Worm (Caenorhabditis elegans) whole organism, L2 larva: ENCODE results near the gene T28A11.3.
A peak's percentile ranks its signal among the peaks of the same experiment; 100 is the strongest.

Experiments used
- C34F6.9 ChIP-seq: fragments of 150-350 bp; optimal IDR thresholded peaks from 2 replicates; lab custom pipeline; 2014; ENCODE audit warnings: missing biosample characterization, missing genetic modification characterization
- F13H6.1 ChIP-seq: sonication (generic microtip); optimal IDR thresholded peaks from 2 replicates; lab custom pipeline; 2016; ENCODE audit warnings: missing genetic modification characterization, missing compliant biosample characterization
- R02D3.7 ChIP-seq: fragments of 150-350 bp; optimal IDR thresholded peaks from 2 replicates; lab custom pipeline; 2014; ENCODE audit warnings: missing biosample characterization, missing genetic modification characterization
- Y55F3AM.14 ChIP-seq: fragments of 200-800 bp; sonication (Bioruptor generic); optimal IDR thresholded peaks from 2 replicates; lab custom pipeline; 2018; ENCODE audit warnings: mild to moderate bottlenecking, missing genetic modification characterization, missing compliant biosample characterization
- alr-1 ChIP-seq: fragments of 150-350 bp; optimal IDR thresholded peaks from 2 replicates; lab custom pipeline; 2014; ENCODE audit warnings: missing biosample characterization, missing genetic modification characterization
- aly-2 ChIP-seq: fragments of 150-350 bp; optimal IDR thresholded peaks from 2 replicates; lab custom pipeline; 2014; ENCODE audit warnings: missing biosample characterization, missing genetic modification characterization
- crh-2 ChIP-seq: sonication (generic microtip); optimal IDR thresholded peaks from 2 replicates; lab custom pipeline; 2017; ENCODE audit warnings: missing biosample characterization, missing genetic modification characterization
- dmd-4 ChIP-seq: sonication (generic microtip); optimal IDR thresholded peaks from 2 replicates; lab custom pipeline; 2017; ENCODE audit warnings: missing biosample characterization, missing genetic modification characterization
- elt-1 ChIP-seq: fragments of 150-350 bp; optimal IDR thresholded peaks from 2 replicates; lab custom pipeline; 2014; ENCODE audit warnings: missing biosample characterization, missing genetic modification characterization
- gmeb-1 ChIP-seq: fragments of 150-350 bp; optimal IDR thresholded peaks from 2 replicates; lab custom pipeline; 2014; ENCODE audit warnings: missing biosample characterization, missing genetic modification characterization
- lin-11 ChIP-seq: fragments of 150-350 bp; sonication (generic microtip); optimal IDR thresholded peaks from 2 replicates; lab custom pipeline; 2014; ENCODE audit warnings: missing biosample characterization, missing genetic modification characterization, inconsistent platforms, mixed read lengths
- lin-13 ChIP-seq: fragments of 150-350 bp; optimal IDR thresholded peaks from 2 replicates; lab custom pipeline; 2014; ENCODE audit warnings: missing biosample characterization, missing genetic modification reagents, missing genetic modification characterization
- lin-39 ChIP-seq: fragments of 150-350 bp; optimal IDR thresholded peaks from 2 replicates; lab custom pipeline; 2014; ENCODE audit warnings: missing biosample characterization, missing genetic modification reagents, missing genetic modification characterization
- lsy-2 ChIP-seq, 2 experiments: fragments of 150-350 bp in 1 of 2; sonication (generic microtip) in 1 of 2; optimal IDR thresholded peaks; 2 replicates each; lab custom pipeline; 2014 to 2017; ENCODE audit warnings: missing biosample characterization in 2 of 2, missing genetic modification characterization in 2 of 2
- mab-5 ChIP-seq: fragments of 150-350 bp; optimal IDR thresholded peaks from 2 replicates; lab custom pipeline; 2014; ENCODE audit warnings: missing biosample characterization, missing genetic modification characterization
- mbf-1 ChIP-seq: sonication (generic microtip); optimal IDR thresholded peaks from 2 replicates; lab custom pipeline; 2017; ENCODE audit warnings: missing biosample characterization, missing genetic modification characterization
- nhr-10 ChIP-seq: sonication (generic microtip); optimal IDR thresholded peaks from 2 replicates; lab custom pipeline; 2017; ENCODE audit warnings: missing biosample characterization, missing genetic modification characterization
- nhr-11 ChIP-seq: fragments of 150-350 bp; optimal IDR thresholded peaks from 2 replicates; lab custom pipeline; 2014; ENCODE audit warnings: missing biosample characterization, missing genetic modification characterization
- nhr-12 ChIP-seq: fragments of 150-350 bp; optimal IDR thresholded peaks from 2 replicates; lab custom pipeline; 2014; ENCODE audit warnings: missing biosample characterization, missing genetic modification characterization
- nhr-21 ChIP-seq: fragments of 150-350 bp; optimal IDR thresholded peaks from 2 replicates; lab custom pipeline; 2014; ENCODE audit warnings: missing biosample characterization, missing genetic modification characterization
- nhr-23 ChIP-seq: fragments of 150-350 bp; optimal IDR thresholded peaks from 2 replicates; lab custom pipeline; 2014; ENCODE audit warnings: missing biosample characterization, missing genetic modification reagents, missing genetic modification characterization
- nhr-237 ChIP-seq: fragments of 150-350 bp; optimal IDR thresholded peaks from 2 replicates; lab custom pipeline; 2014; ENCODE audit warnings: missing biosample characterization, missing genetic modification characterization
- nhr-25 ChIP-seq: fragments of 150-350 bp; sonication (generic microtip); optimal IDR thresholded peaks from 3 replicates; lab custom pipeline; 2014; ENCODE audit warnings: missing biosample characterization, missing genetic modification characterization
- nhr-6 ChIP-seq: fragments of 150-350 bp; optimal IDR thresholded peaks from 2 replicates; lab custom pipeline; 2014; ENCODE audit warnings: missing biosample characterization, missing genetic modification characterization
- peb-1 ChIP-seq: fragments of 150-350 bp; optimal IDR thresholded peaks from 2 replicates; lab custom pipeline; 2014; ENCODE audit warnings: missing biosample characterization, missing genetic modification characterization
- sem-4 ChIP-seq: fragments of 150-350 bp; optimal IDR thresholded peaks from 2 replicates; lab custom pipeline; 2014; ENCODE audit warnings: missing biosample characterization, missing genetic modification reagents, missing genetic modification characterization
- sma-3 ChIP-seq: sonication (generic microtip); optimal IDR thresholded peaks from 2 replicates; lab custom pipeline; 2016; ENCODE audit warnings: missing genetic modification reagents, missing genetic modification characterization, missing compliant biosample characterization
- sma-9 ChIP-seq, 2 experiments: fragments of 150-350 bp in 1 of 2; sonication (generic microtip) in 1 of 2; optimal IDR thresholded peaks; 2 replicates each; lab custom pipeline; 2014 to 2016; ENCODE audit warnings: missing genetic modification characterization in 2 of 2, mild to moderate bottlenecking in 1 of 2, missing biosample characterization in 1 of 2, missing compliant biosample characterization in 1 of 2, missing genetic modification reagents in 1 of 2, moderate library complexity in 1 of 2
- snpc-4 ChIP-seq: fragments of 150-350 bp; optimal IDR thresholded peaks from 2 replicates; lab custom pipeline; 2014; ENCODE audit warnings: missing biosample characterization, missing genetic modification characterization
- unc-39 ChIP-seq: fragments of 150-350 bp; optimal IDR thresholded peaks from 2 replicates; lab custom pipeline; 2014; ENCODE audit warnings: missing biosample characterization, missing genetic modification characterization
- unc-55 ChIP-seq: fragments of 150-350 bp; sonication (generic microtip); optimal IDR thresholded peaks from 3 replicates; lab custom pipeline; 2014; ENCODE audit warnings: missing biosample characterization, missing genetic modification reagents, missing genetic modification characterization
- unc-62 ChIP-seq: fragments of 150-350 bp; optimal IDR thresholded peaks from 2 replicates; lab custom pipeline; 2014; ENCODE audit warnings: missing biosample characterization, missing genetic modification reagents, missing genetic modification characterization
- ztf-1 ChIP-seq: fragments of 200-800 bp; sonication (Bioruptor generic); conservative IDR thresholded peaks from 2 replicates; pipeline ENCODE4 v1.3.6; 2022; ENCODE audit warnings: missing genetic modification characterization, missing compliant biosample characterization
- ztf-11 ChIP-seq: sonication (generic microtip); optimal IDR thresholded peaks from 2 replicates; lab custom pipeline; 2017; ENCODE audit warnings: missing biosample characterization, missing genetic modification characterization
- ztf-4 ChIP-seq: fragments of 150-350 bp; optimal IDR thresholded peaks from 2 replicates; lab custom pipeline; 2014; ENCODE audit warnings: missing biosample characterization, missing genetic modification characterization

T28A11.3 gene

ce11 chrV:3281523-3281922 lies 6.4 kb downstream of the T28A11.3 start, which contains the start of gene T28A11.25:
Gene T28A11.25 (plus strand): TSS chrV:3281823.
- TF ChIP-seq sma-9 (GFP tag; optimal IDR thresholded peaks at IDR 0.05; lab: Kevin White, UChicago), result peak; percentile 64
- no peak for TF ChIP-seq sma-9 (tag; optimal IDR thresholded peaks at IDR 0.05; lab: Kevin White, UChicago)
- TF ChIP-seq mbf-1 (tag; lab: Kevin White, UChicago), result no peak
- no peak for TF ChIP-seq unc-39

- no peak for TF ChIP-seq dmd-4 (tag; lab: Kevin White, UChicago)
- TF ChIP-seq nhr-237 (tag; lab: Kevin White, UChicago), result no peak
- no peak for TF ChIP-seq nhr-11
- TF ChIP-seq alr-1, result no peak
- TF ChIP-seq lin-13, result no peak
- no peak for TF ChIP-seq peb-1 (tag; lab: Kevin White, UChicago)
- no peak for TF ChIP-seq sma-3 (GFP tag; lab: Kevin White, UChicago)
- TF ChIP-seq elt-1 (tag; lab: Kevin White, UChicago), result no peak
- no peak for TF ChIP-seq ztf-4 (tag; lab: Kevin White, UChicago)
- no peak for TF ChIP-seq R02D3.7 (tag; lab: Kevin White, UChicago)
- TF ChIP-seq lin-11 (tag; lab: Kevin White, UChicago), result no peak
- TF ChIP-seq lsy-2 (tag; optimal IDR thresholded peaks at IDR 0.05; lab: Kevin White, UChicago), result no peak
Observed at ce11 chrV:3282957-3283356, 7.8 kb downstream of the T28A11.3 start, which contains the start of gene str-64. Gene str-64 (plus strand): TSS chrV:3283257.

- no peak for TF ChIP-seq nhr-23 (tag; lab: Kevin White, UChicago)
- TF ChIP-seq nhr-11, result no peak
- no peak for TF ChIP-seq crh-2 (tag; lab: Kevin White, UChicago)
- TF ChIP-seq nhr-6, result no peak
- no peak for TF ChIP-seq mab-5 (tag; lab: Kevin White, UChicago)
- TF ChIP-seq C34F6.9 (tag; lab: Kevin White, UChicago), result no peak
- TF ChIP-seq unc-55 (GFP tag; lab: Kevin White, UChicago), result no peak
- TF ChIP-seq aly-2 (tag; lab: Kevin White, UChicago), result no peak
- no peak for TF ChIP-seq nhr-12
- TF ChIP-seq nhr-25 (tag; lab: Kevin White, UChicago), result no peak
- TF ChIP-seq dmd-4 (tag; lab: Kevin White, UChicago), result no peak
Observed at ce11 chrV:3284629-3285028, 9.5 kb downstream of the T28A11.3 start, which contains the start of gene F35F10.5. Gene F35F10.5 (plus strand): TSS chrV:3284929.

- TF ChIP-seq R02D3.7 (tag; lab: Kevin White, UChicago) (no peak), sem-4 (no peak), snpc-4 (no peak), ztf-11 (no peak), lsy-2 (tag; optimal IDR thresholded peaks at IDR 0.05; lab: Kevin White, UChicago) (no peak), gmeb-1 (tag; lab: Kevin White, UChicago) (no peak), crh-2 (tag; lab: Kevin White, UChicago) (no peak), ztf-1 (no peak), nhr-10 (tag; lab: Kevin White, UChicago) (no peak), unc-62 (GFP tag; lab: Kevin White, UChicago) (no peak), C34F6.9 (tag; lab: Kevin White, UChicago) (no peak), nhr-21 (no peak), F13H6.1 (tag; lab: Kevin White, UChicago) (no peak), mab-5 (tag; lab: Kevin White, UChicago) (no peak), nhr-237 (tag; lab: Kevin White, UChicago) (no peak)
- TF ChIP-seq, all 48 proteins: peak for 0
Observed at ce11 chrV:3287330-3287729, 12.2 kb downstream of the T28A11.3 start, which contains the start of gene F35F10.7. Gene F35F10.7 (minus strand): TSS chrV:3287430.

- TF ChIP-seq nhr-25 (tag; lab: Kevin White, UChicago) (no peak), lin-39 (tag; lab: Kevin White, UChicago) (no peak), unc-55 (GFP tag; lab: Kevin White, UChicago) (no peak), lsy-2 (tag; optimal IDR thresholded peaks at IDR 0.05; lab: Kevin White, UChicago) (no peak), nhr-237 (tag; lab: Kevin White, UChicago) (no peak), peb-1 (tag; lab: Kevin White, UChicago) (no peak), snpc-4 (no peak), nhr-11 (no peak), Y55F3AM.14 (GFP tag; lab: Kevin White, UChicago) (no peak), nhr-23 (tag; lab: Kevin White, UChicago) (no peak), R02D3.7 (tag; lab: Kevin White, UChicago) (no peak), sma-9 (GFP tag; optimal IDR thresholded peaks at IDR 0.05; lab: Kevin White, UChicago) (no peak), sma-9 (tag; optimal IDR thresholded peaks at IDR 0.05; lab: Kevin White, UChicago) (no peak), crh-2 (tag; lab: Kevin White, UChicago) (no peak)
Observed at ce11 chrV:3288134-3288533, 13.0 kb downstream of the T28A11.3 start.
